Worm (Caenorhabditis elegans) whole organism, L1 larva: ENCODE measurements around the gene Y54G2A.52.

Experiments
- ceh-82 ChIP-seq, 3 experiments: fragments of 150-350 bp in 1 of 3; sonication (generic microtip) in 2 of 3; optimal IDR thresholded peaks; 2 replicates each; lab custom pipeline; 2014 to 2017; ENCODE audit warnings: missing biosample characterization in 3 of 3, missing genetic modification characterization in 3 of 3
- fkh-8 ChIP-seq: sonication (generic microtip); optimal IDR thresholded peaks from 2 replicates; lab custom pipeline; 2016; ENCODE audit warnings: mild to moderate bottlenecking, missing genetic modification characterization, missing compliant biosample characterization
- lin-14 ChIP-seq: fragments of 200-800 bp; sonication (Bioruptor generic); optimal IDR thresholded peaks from 2 replicates; lab custom pipeline; 2018; ENCODE audit warnings: mild to moderate bottlenecking, missing genetic modification characterization, moderate library complexity, missing compliant biosample characterization
- xbp-1 ChIP-seq: sonication (generic microtip); optimal IDR thresholded peaks from 2 replicates; lab custom pipeline; 2016; ENCODE audit warnings: missing genetic modification characterization, missing compliant biosample characterization

Gene Y54G2A.52

ce11 chrIV:2747385-2748007, 51.0 kb downstream of the Y54G2A.52 start:
- TF ChIP-seq fkh-8 (peak; percentile 11), lin-14 (GFP tag; lab: Kevin White, UChicago) (peak; percentile 69), xbp-1 (tag; lab: Kevin White, UChicago) (peak; percentile 20), ceh-82 (tag; optimal IDR thresholded peaks at IDR 0.05; lab: Kevin White, UChicago) (no peak)
- TF ChIP-seq, all 84 proteins: peak for 3
